Worm (Caenorhabditis elegans) whole organism, L4 larva: ENCODE data around the gene C56E10.3.

ENCODE experiments used
- lsy-2 ChIP-seq, 2 experiments: fragments of 150-350 bp in 1 of 2; sonication (generic microtip) in 1 of 2; optimal IDR thresholded peaks; 2 replicates each; lab custom pipeline; 2014 to 2017; ENCODE audit warnings: missing biosample characterization in 2 of 2, missing genetic modification characterization in 2 of 2
- nhr-76 ChIP-seq: fragments of 150-350 bp; optimal IDR thresholded peaks from 2 replicates; lab custom pipeline; 2014; ENCODE audit warnings: missing biosample characterization, missing genetic modification characterization
- unc-62 ChIP-seq, 3 experiments: fragments of 150-350 bp in 1 of 3; sonication (generic microtip); optimal IDR thresholded peaks in 2 of 3; peaks in 1 of 3; 1 replicate in 1 of 3; 2 replicates in 2 of 3; lab custom pipeline; 2014 to 2017; ENCODE audit warnings: missing biosample characterization in 3 of 3, missing genetic modification characterization in 3 of 3, missing genetic modification reagents in 3 of 3, missing genotype in 1 of 3

- TF ChIP-seq lsy-2 (tag; optimal IDR thresholded peaks at IDR 0.05; lab: Kevin White, UChicago) (no peak), nhr-76 (tag; lab: Kevin White, UChicago) (no peak), unc-62 (GFP tag; optimal IDR thresholded peaks at IDR 0.05 in 1 of 2; lab: Kevin White, UChicago) (no peak), unc-62 (tag; optimal IDR thresholded peaks at IDR 0.05; lab: Kevin White, UChicago) (no peak)
Measured at ce11 chrX:6603098-6603497, 42.4 kb upstream of the C56E10.3 start, which contains the start of gene F23G4.1.
